Worm (Caenorhabditis elegans) whole organism, young adult: ENCODE measurements around the gene gei-1.
"Not testable (repeated sequence)": the region's sequence is repeated elsewhere in the genome, so short reads cannot be mapped to it uniquely, and the experiment has no call there.

ENCODE experiments used
- F37B4.10 ChIP-seq: fragments of 200-800 bp; sonication (Bioruptor generic); IDR thresholded peaks from 2 replicates; pipeline ENCODE4 v1.3.6; 2022; ENCODE audit warnings: missing genetic modification characterization, missing compliant biosample characterization
- Y56A3A.18 ChIP-seq: fragments of 200-800 bp; sonication (Bioruptor generic); IDR thresholded peaks from 2 replicates; pipeline ENCODE4 v1.3.6; 2022; ENCODE audit warnings: missing genetic modification reagents, missing genetic modification characterization, missing compliant biosample characterization
- ZK185.1 ChIP-seq: sonication (generic microtip); optimal IDR thresholded peaks from 2 replicates; lab custom pipeline; 2016; ENCODE audit warnings: mild to moderate bottlenecking, missing genetic modification characterization, missing compliant biosample characterization; ENCODE audit not compliant: poor library complexity, severe bottlenecking
- bed-2 ChIP-seq: fragments of 200-800 bp; sonication (Bioruptor generic); IDR thresholded peaks from 2 replicates; pipeline ENCODE4 v1.3.6; 2022; ENCODE audit warnings: missing genetic modification reagents, missing genetic modification characterization, missing compliant biosample characterization
- cebp-2 ChIP-seq: fragments of 200-800 bp; sonication (Bioruptor generic); IDR thresholded peaks from 2 replicates; pipeline ENCODE4 v1.3.6; 2022; ENCODE audit warnings: missing genetic modification characterization, missing compliant biosample characterization
- ceh-79 ChIP-seq: sonication (generic microtip); optimal IDR thresholded peaks from 2 replicates; lab custom pipeline; 2017; ENCODE audit warnings: mild to moderate bottlenecking, missing genetic modification characterization, missing compliant biosample characterization
- lin-35 ChIP-seq, 3 experiments: fragments of 150-350 bp in 2 of 3; sonication (generic microtip) in 1 of 3; optimal IDR thresholded peaks; 2 replicates each; lab custom pipeline; 2014 to 2018; ENCODE audit warnings: missing biosample characterization in 3 of 3, missing genetic modification characterization in 3 of 3, missing genetic modification reagents in 3 of 3
- pha-4 ChIP-seq: fragments of 150-350 bp; sonication (generic microtip); optimal IDR thresholded peaks from 2 replicates; lab custom pipeline; 2014; ENCODE audit warnings: missing biosample characterization, missing genetic modification reagents, missing genetic modification characterization
- snpc-1.3 ChIP-seq: sonication (generic microtip); optimal IDR thresholded peaks from 2 replicates; lab custom pipeline; 2017; ENCODE audit warnings: missing genetic modification characterization, mild to moderate bottlenecking, missing compliant biosample characterization, antibody characterized with exemption, moderate library complexity, missing genotype, missing genetic modification reagents; ENCODE audit not compliant: insufficient read depth
- snpc-4 ChIP-seq, 5 experiments: fragments of 150-350 bp in 1 of 5; sonication (generic microtip) in 4 of 5; optimal IDR thresholded peaks; 2 replicates each; lab custom pipeline; 2014 to 2018; ENCODE audit warnings: missing genetic modification characterization in 5 of 5, missing biosample characterization in 3 of 5, antibody characterized with exemption in 2 of 5, mild to moderate bottlenecking in 2 of 5, missing compliant biosample characterization in 2 of 5, missing genotype in 2 of 5, moderate library complexity in 2 of 5, missing genetic modification reagents in 1 of 5
- tbp1 ChIP-seq: fragments of 200-800 bp; sonication (Bioruptor generic); optimal IDR thresholded peaks from 2 replicates; lab custom pipeline; 2018; ENCODE audit warnings: mild to moderate bottlenecking, missing genetic modification characterization, missing compliant biosample characterization
- unc-62 ChIP-seq: fragments of 150-350 bp; optimal IDR thresholded peaks from 2 replicates; lab custom pipeline; 2014; ENCODE audit warnings: missing biosample characterization, missing genetic modification reagents, missing genetic modification characterization

DNA sequence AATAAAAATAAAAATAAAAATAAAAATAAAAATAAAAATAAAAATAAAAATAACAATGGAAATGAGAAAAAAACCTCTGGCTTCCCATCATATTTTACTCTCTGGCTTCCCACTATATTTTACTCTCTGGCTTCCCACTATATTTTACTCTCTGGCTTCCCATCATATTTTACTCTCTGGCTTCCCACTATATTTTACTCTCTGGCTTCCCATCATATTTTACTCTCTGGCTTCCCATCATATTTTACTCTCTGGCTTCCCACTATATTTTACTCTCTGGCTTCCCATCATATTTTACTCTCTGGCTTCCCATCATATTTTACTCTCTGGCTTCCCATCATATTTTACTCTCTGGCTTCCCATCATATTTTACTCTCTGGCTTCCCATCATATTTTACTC, 10.4 kb upstream of the gei-1 start:
- TF ChIP-seq cebp-2 (GFP tag; lab: Robert Waterston, UW); ZK185.1 (tag; lab: Kevin White, UChicago); lin-35 (GFP tag; optimal IDR thresholded peaks at IDR 0.05; lab: Kevin White, UChicago); unc-62 (GFP tag; lab: Kevin White, UChicago); pha-4 (tag; lab: Kevin White, UChicago); tbp1; Y56A3A.18; ceh-79 (tag; lab: Kevin White, UChicago); snpc-4 (GFP tag; optimal IDR thresholded peaks at IDR 0.05; lab: Kevin White, UChicago); snpc-4 (tag; optimal IDR thresholded peaks at IDR 0.05; lab: Kevin White, UChicago); F37B4.10 (GFP tag; lab: Robert Waterston, UW); bed-2 (GFP tag; lab: Robert Waterston, UW); snpc-1.3 (tag; lab: Kevin White, UChicago): not testable (repeated sequence)
